Worm (Caenorhabditis elegans): ENCODE results near the gene F58B4.6.

ce11 chrV:10877808-10878600, 46.8 kb upstream of the F58B4.6 start:
- TF ChIP-seq unc-62 (GFP tag; optimal IDR thresholded peaks at IDR 0.05): no peak
- TF ChIP-seq unc-55 (GFP tag; optimal IDR thresholded peaks at IDR 0.05): no peak

Measured in whole organism, L2 larva.